Worm (Caenorhabditis elegans) whole organism, L2 larva: ENCODE measurements around the gene clec-230.

ENCODE experiments used
- ZK546.5 ChIP-seq: sonication (generic microtip); optimal IDR thresholded peaks from 2 replicates; lab custom pipeline; 2017; ENCODE audit warnings: missing biosample characterization, missing genetic modification characterization
- ama-1 ChIP-seq: fragments of 150-350 bp; optimal IDR thresholded peaks from 2 replicates; lab custom pipeline; 2018; ENCODE audit warnings: inconsistent platforms
- ceh-16 ChIP-seq: fragments of 150-350 bp; optimal IDR thresholded peaks from 2 replicates; lab custom pipeline; 2014; ENCODE audit warnings: missing biosample characterization, missing genetic modification characterization
- ceh-82 ChIP-seq: fragments of 150-350 bp; optimal IDR thresholded peaks from 2 replicates; lab custom pipeline; 2014; ENCODE audit warnings: missing biosample characterization, missing genetic modification characterization
- crh-2 ChIP-seq: sonication (generic microtip); optimal IDR thresholded peaks from 2 replicates; lab custom pipeline; 2017; ENCODE audit warnings: missing biosample characterization, missing genetic modification characterization
- dmd-4 ChIP-seq: sonication (generic microtip); optimal IDR thresholded peaks from 2 replicates; lab custom pipeline; 2017; ENCODE audit warnings: missing biosample characterization, missing genetic modification characterization
- egl-27 ChIP-seq: sonication (generic microtip); optimal IDR thresholded peaks from 3 replicates; lab custom pipeline; 2017; ENCODE audit warnings: missing biosample characterization, missing genetic modification reagents, missing genetic modification characterization
- elt-1 ChIP-seq: fragments of 150-350 bp; optimal IDR thresholded peaks from 2 replicates; lab custom pipeline; 2014; ENCODE audit warnings: missing biosample characterization, missing genetic modification characterization
- elt-3 ChIP-seq: sonication (generic microtip); optimal IDR thresholded peaks from 2 replicates; lab custom pipeline; 2017; ENCODE audit warnings: missing biosample characterization, missing genetic modification characterization
- fos-1 ChIP-seq: fragments of 150-350 bp; optimal IDR thresholded peaks from 2 replicates; lab custom pipeline; 2014; ENCODE audit warnings: missing biosample characterization, missing genetic modification characterization
- gmeb-1 ChIP-seq: fragments of 150-350 bp; optimal IDR thresholded peaks from 2 replicates; lab custom pipeline; 2014; ENCODE audit warnings: missing biosample characterization, missing genetic modification characterization
- lin-13 ChIP-seq: fragments of 150-350 bp; optimal IDR thresholded peaks from 2 replicates; lab custom pipeline; 2014; ENCODE audit warnings: missing biosample characterization, missing genetic modification reagents, missing genetic modification characterization
- lin-39 ChIP-seq: fragments of 150-350 bp; optimal IDR thresholded peaks from 2 replicates; lab custom pipeline; 2014; ENCODE audit warnings: missing biosample characterization, missing genetic modification reagents, missing genetic modification characterization
- lsy-2 ChIP-seq, 2 experiments: fragments of 150-350 bp in 1 of 2; sonication (generic microtip) in 1 of 2; optimal IDR thresholded peaks; 2 replicates each; lab custom pipeline; 2014 to 2017; ENCODE audit warnings: missing biosample characterization in 2 of 2, missing genetic modification characterization in 2 of 2
- mab-5 ChIP-seq: fragments of 150-350 bp; optimal IDR thresholded peaks from 2 replicates; lab custom pipeline; 2014; ENCODE audit warnings: missing biosample characterization, missing genetic modification characterization
- mbf-1 ChIP-seq: sonication (generic microtip); optimal IDR thresholded peaks from 2 replicates; lab custom pipeline; 2017; ENCODE audit warnings: missing biosample characterization, missing genetic modification characterization
- nhr-10 ChIP-seq: sonication (generic microtip); optimal IDR thresholded peaks from 2 replicates; lab custom pipeline; 2017; ENCODE audit warnings: missing biosample characterization, missing genetic modification characterization
- nhr-11 ChIP-seq: fragments of 150-350 bp; optimal IDR thresholded peaks from 2 replicates; lab custom pipeline; 2014; ENCODE audit warnings: missing biosample characterization, missing genetic modification characterization
- nhr-129 ChIP-seq: fragments of 150-350 bp; optimal IDR thresholded peaks from 2 replicates; lab custom pipeline; 2014; ENCODE audit warnings: missing biosample characterization, missing genetic modification characterization
- nhr-23 ChIP-seq: fragments of 150-350 bp; optimal IDR thresholded peaks from 2 replicates; lab custom pipeline; 2014; ENCODE audit warnings: missing biosample characterization, missing genetic modification reagents, missing genetic modification characterization
- nhr-237 ChIP-seq: fragments of 150-350 bp; optimal IDR thresholded peaks from 2 replicates; lab custom pipeline; 2014; ENCODE audit warnings: missing biosample characterization, missing genetic modification characterization
- nhr-25 ChIP-seq: fragments of 150-350 bp; sonication (generic microtip); optimal IDR thresholded peaks from 3 replicates; lab custom pipeline; 2014; ENCODE audit warnings: missing biosample characterization, missing genetic modification characterization
- peb-1 ChIP-seq: fragments of 150-350 bp; optimal IDR thresholded peaks from 2 replicates; lab custom pipeline; 2014; ENCODE audit warnings: missing biosample characterization, missing genetic modification characterization
- sem-4 ChIP-seq: fragments of 150-350 bp; optimal IDR thresholded peaks from 2 replicates; lab custom pipeline; 2014; ENCODE audit warnings: missing biosample characterization, missing genetic modification reagents, missing genetic modification characterization
- skn-1 ChIP-seq: sonication (generic microtip); optimal IDR thresholded peaks from 2 replicates; lab custom pipeline; 2017; ENCODE audit warnings: missing biosample characterization, missing genetic modification characterization
- sma-3 ChIP-seq: sonication (generic microtip); optimal IDR thresholded peaks from 2 replicates; lab custom pipeline; 2016; ENCODE audit warnings: missing genetic modification reagents, missing genetic modification characterization, missing compliant biosample characterization
- sma-9 ChIP-seq, 2 experiments: fragments of 150-350 bp in 1 of 2; sonication (generic microtip) in 1 of 2; optimal IDR thresholded peaks; 2 replicates each; lab custom pipeline; 2014 to 2016; ENCODE audit warnings: missing genetic modification characterization in 2 of 2, mild to moderate bottlenecking in 1 of 2, missing biosample characterization in 1 of 2, missing compliant biosample characterization in 1 of 2, missing genetic modification reagents in 1 of 2, moderate library complexity in 1 of 2
- unc-39 ChIP-seq: fragments of 150-350 bp; optimal IDR thresholded peaks from 2 replicates; lab custom pipeline; 2014; ENCODE audit warnings: missing biosample characterization, missing genetic modification characterization
- unc-55 ChIP-seq: fragments of 150-350 bp; sonication (generic microtip); optimal IDR thresholded peaks from 3 replicates; lab custom pipeline; 2014; ENCODE audit warnings: missing biosample characterization, missing genetic modification reagents, missing genetic modification characterization
- unc-62 ChIP-seq: fragments of 150-350 bp; optimal IDR thresholded peaks from 2 replicates; lab custom pipeline; 2014; ENCODE audit warnings: missing biosample characterization, missing genetic modification reagents, missing genetic modification characterization
- ztf-1 ChIP-seq: fragments of 200-800 bp; sonication (Bioruptor generic); conservative IDR thresholded peaks from 2 replicates; pipeline ENCODE4 v1.3.6; 2022; ENCODE audit warnings: missing genetic modification characterization, missing compliant biosample characterization
- ztf-11 ChIP-seq: sonication (generic microtip); optimal IDR thresholded peaks from 2 replicates; lab custom pipeline; 2017; ENCODE audit warnings: missing biosample characterization, missing genetic modification characterization
- ztf-4 ChIP-seq: fragments of 150-350 bp; optimal IDR thresholded peaks from 2 replicates; lab custom pipeline; 2014; ENCODE audit warnings: missing biosample characterization, missing genetic modification characterization

The clec-230 gene

ce11 chrV:15306745-15307144 lies 42.2 kb downstream of the clec-230 start, which contains the start of gene T26H8.4:
T26H8.4 (minus strand) TSS chrV:15306845.
- no peak for TF ChIP-seq ceh-82 (tag; lab: Kevin White, UChicago)
- TF ChIP-seq ama-1 (lab: Kevin White, UChicago) = no peak
- no peak for TF ChIP-seq fos-1 (tag; lab: Kevin White, UChicago)
- no peak for TF ChIP-seq mbf-1 (tag; lab: Kevin White, UChicago)
- no peak for TF ChIP-seq ztf-1
- TF ChIP-seq ZK546.5 (tag; lab: Kevin White, UChicago) = no peak
- TF ChIP-seq nhr-10 (tag; lab: Kevin White, UChicago) = no peak
- no peak for TF ChIP-seq elt-1 (tag; lab: Kevin White, UChicago)
- no peak for TF ChIP-seq gmeb-1
- no peak for TF ChIP-seq nhr-237 (tag; lab: Kevin White, UChicago)
- TF ChIP-seq nhr-129 (tag; lab: Kevin White, UChicago) = no peak
- TF ChIP-seq lin-39 = no peak

ce11 chrV:15305502-15305901 lies 43.4 kb downstream of the clec-230 start, which contains the start of gene T26H8.5:
T26H8.5 (minus strand) TSS chrV:15305602.
- TF ChIP-seq mbf-1 (tag; lab: Kevin White, UChicago) = no peak
- TF ChIP-seq ztf-4 (tag; lab: Kevin White, UChicago) = no peak
- no peak for TF ChIP-seq sem-4 (tag; lab: Kevin White, UChicago)
- TF ChIP-seq gmeb-1 = no peak
- no peak for TF ChIP-seq ceh-16
- no peak for TF ChIP-seq unc-39 (tag; lab: Kevin White, UChicago)
- TF ChIP-seq dmd-4 = no peak
- no peak for TF ChIP-seq peb-1 (tag; lab: Kevin White, UChicago)
- TF ChIP-seq lin-13 (GFP tag; lab: Kevin White, UChicago) = no peak
- TF ChIP-seq mab-5 = no peak
- TF ChIP-seq nhr-23 = no peak
- TF ChIP-seq nhr-237 (tag; lab: Kevin White, UChicago) = no peak
- TF ChIP-seq ama-1 (lab: Kevin White, UChicago) = no peak
- TF ChIP-seq nhr-10 (tag; lab: Kevin White, UChicago) = no peak
- TF ChIP-seq elt-3 (tag; lab: Kevin White, UChicago) = no peak
- no peak for TF ChIP-seq nhr-25
- TF ChIP-seq sma-9 (GFP tag; optimal IDR thresholded peaks at IDR 0.05; lab: Kevin White, UChicago) = no peak
- no peak for TF ChIP-seq sma-9 (tag; optimal IDR thresholded peaks at IDR 0.05; lab: Kevin White, UChicago)

ce11 chrV:15303625-15304024 lies 45.3 kb downstream of the clec-230 start, which contains the start of gene srx-48:
srx-48 (minus strand) TSS chrV:15303725.
- TF ChIP-seq unc-62 (no peak), unc-55 (GFP tag; lab: Kevin White, UChicago) (no peak), lin-13 (GFP tag; lab: Kevin White, UChicago) (no peak), dmd-4 (no peak), ama-1 (lab: Kevin White, UChicago) (no peak), sma-9 (GFP tag; optimal IDR thresholded peaks at IDR 0.05; lab: Kevin White, UChicago) (no peak), sma-9 (tag; optimal IDR thresholded peaks at IDR 0.05; lab: Kevin White, UChicago) (no peak), nhr-25 (no peak), ztf-11 (tag; lab: Kevin White, UChicago) (no peak), skn-1 (tag; lab: Kevin White, UChicago) (no peak), ceh-82 (tag; lab: Kevin White, UChicago) (no peak), fos-1 (tag; lab: Kevin White, UChicago) (no peak), egl-27 (tag; lab: Kevin White, UChicago) (no peak), lsy-2 (tag; optimal IDR thresholded peaks at IDR 0.05; lab: Kevin White, UChicago) (no peak), nhr-10 (tag; lab: Kevin White, UChicago) (no peak)
- TF ChIP-seq, all 48 proteins: peak for 0

- no peak for TF ChIP-seq unc-39 (tag; lab: Kevin White, UChicago)
- no peak for TF ChIP-seq ZK546.5 (tag; lab: Kevin White, UChicago)
- TF ChIP-seq skn-1 (tag; lab: Kevin White, UChicago) = peak; percentile 75
- peak; percentile 100 for TF ChIP-seq fos-1 (tag; lab: Kevin White, UChicago)
- peak; percentile 64 for TF ChIP-seq crh-2 (tag; lab: Kevin White, UChicago)
- peak; percentile 64 for TF ChIP-seq gmeb-1
- no peak for TF ChIP-seq elt-3 (tag; lab: Kevin White, UChicago)
- TF ChIP-seq sma-3 = peak; percentile 8
- TF ChIP-seq nhr-11 = no peak
These were observed 50.3 kb downstream of the clec-230 start, which contains the start of gene cpr-3 for ce11 chrV:15298597-15298996. cpr-3 (minus strand) TSS chrV:15298700.
